Fruit fly (Drosophila melanogaster) whole organism, larva: ENCODE results near the gene CG17359.

Source experiments
- noc ChIP-seq: fragments of 200-800 bp; sonication (Bioruptor generic); optimal IDR thresholded peaks from 3 replicates; lab custom pipeline; 2019; ENCODE audit warnings: missing biosample characterization, mild to moderate bottlenecking, missing genetic modification characterization, moderate library complexity

CG17359 gene

DNA sequence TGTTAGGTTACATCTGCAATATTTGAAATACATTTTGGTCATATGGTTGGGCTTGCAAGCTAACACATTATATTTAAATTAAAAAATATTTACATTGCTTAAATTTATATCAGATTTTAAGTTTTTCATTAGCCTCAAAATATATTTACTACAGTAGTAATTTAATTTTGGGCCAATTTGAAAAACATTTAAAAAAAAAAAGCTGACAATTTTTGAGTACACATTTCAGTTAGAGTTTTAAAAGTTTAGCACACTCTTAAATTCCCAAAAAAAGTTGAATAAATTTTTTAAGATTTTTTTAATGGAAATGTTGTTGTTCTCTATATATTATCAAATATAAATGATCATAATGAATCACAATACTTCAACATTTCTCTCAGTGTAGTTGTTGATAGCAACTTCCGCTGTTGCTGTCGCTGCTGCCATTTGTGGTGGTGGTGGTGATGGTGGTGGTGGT, 41.8 kb downstream of the CG17359 start:
- peak; percentile 54 for TF ChIP-seq noc (tag; lab: Kevin White, UChicago)

DNA sequence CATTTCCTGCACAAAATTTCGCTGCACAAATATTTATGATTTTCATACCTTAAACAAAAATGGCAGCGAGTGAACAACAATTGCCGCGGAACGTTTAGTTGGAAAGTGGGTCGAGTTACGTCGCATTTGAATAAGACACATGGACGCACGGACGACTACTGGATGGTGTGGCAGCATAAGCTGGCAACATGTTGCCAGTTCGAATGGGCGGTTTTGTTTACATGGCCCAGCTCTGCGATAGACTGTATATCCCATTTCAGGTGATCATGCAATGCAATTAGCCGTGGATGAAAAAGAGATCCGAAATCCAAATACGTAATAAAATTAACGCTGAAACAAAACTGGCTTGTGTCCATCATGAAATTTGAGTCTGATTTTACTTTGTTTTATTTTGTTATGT, 42.4 kb downstream of the CG17359 start:
- TF ChIP-seq noc (tag; lab: Kevin White, UChicago): no peak

- no peak for TF ChIP-seq noc (tag; lab: Kevin White, UChicago)
Observed at dm6 chr3L:13952484-13953048, 46.5 kb downstream of the CG17359 start.

- TF ChIP-seq noc (tag; lab: Kevin White, UChicago): no peak
Observed at dm6 chr3L:13951564-13951963, 47.5 kb downstream of the CG17359 start.

- TF ChIP-seq noc (tag; lab: Kevin White, UChicago): no peak
Observed at dm6 chr3L:13949440-13950066, 49.5 kb downstream of the CG17359 start.
